Worm (Caenorhabditis elegans): Measurements from ENCODE around the gene ZC262.2.

ZC262.2 gene

ce11 chrIII:8370846-8371257, 39.0 kb downstream of the ZC262.2 start (continued):
- no peak for TF ChIP-seq ets-5 (GFP tag; IDR thresholded peaks at IDR 0.05)
- no peak for TF ChIP-seq jun-1 (tag; optimal IDR thresholded peaks at IDR 0.05)
- no peak for TF ChIP-seq unc-130 (tag; optimal IDR thresholded peaks at IDR 0.05)
- TF ChIP-seq pag-3 (tag; optimal IDR thresholded peaks at IDR 0.05; ENCODE audit: borderline replicate concordance, insufficient read depth) = no peak
- no peak for TF ChIP-seq egl-27 (tag; optimal IDR thresholded peaks at IDR 0.05)
- no peak for TF ChIP-seq sup-37 (GFP tag; optimal IDR thresholded peaks at IDR 0.05)
- no peak for TF ChIP-seq ama-1 (optimal IDR thresholded peaks at IDR 0.05)
- TF ChIP-seq efl-3 (GFP tag; optimal IDR thresholded peaks at IDR 0.05) = no peak
- no peak for TF ChIP-seq pax-3 (tag; optimal IDR thresholded peaks at IDR 0.05)
- TF ChIP-seq hlh-4 (tag; optimal IDR thresholded peaks at IDR 0.05) = no peak
- no peak for TF ChIP-seq sox-4 (tag; optimal IDR thresholded peaks at IDR 0.05)
- TF ChIP-seq swsn-7 (tag; optimal IDR thresholded peaks at IDR 0.05) = no peak
- no peak; the same call in 1 of the 2 replicates for TF ChIP-seq nhr-19 (GFP tag; conservative IDR thresholded peaks at IDR 0.05)
- no peak for TF ChIP-seq C04F5.9 (tag; optimal IDR thresholded peaks at IDR 0.05)
- no peak for TF ChIP-seq fkh-8 (tag; optimal IDR thresholded peaks at IDR 0.05)
- TF ChIP-seq nhr-90 (tag; optimal IDR thresholded peaks at IDR 0.05; ENCODE audit: poor library complexity) = peak; percentile 40
- TF ChIP-seq fkh-4 (tag; optimal IDR thresholded peaks at IDR 0.05; ENCODE audit: borderline replicate concordance) = no peak
- TF ChIP-seq zip-4 (GFP tag; optimal IDR thresholded peaks at IDR 0.05) = no peak
- no peak for TF ChIP-seq hpl-2 (GFP tag; optimal IDR thresholded peaks at IDR 0.05)
- TF ChIP-seq hlh-17 (GFP tag; optimal IDR thresholded peaks at IDR 0.05; ENCODE audit: borderline replicate concordance) = no peak
- TF ChIP-seq fkh-10 (GFP tag; optimal IDR thresholded peaks at IDR 0.05) = no peak
- TF ChIP-seq elt-3 (tag; optimal IDR thresholded peaks at IDR 0.05) = peak in 4 of 6 experiments; percentile 53 to 91 (median 72)
- peak; percentile 78 for TF ChIP-seq lin-14 (GFP tag; optimal IDR thresholded peaks at IDR 0.05)
- no peak for TF ChIP-seq nhr-47 (tag; optimal IDR thresholded peaks at IDR 0.05)
- TF ChIP-seq snu-23 (GFP tag; optimal IDR thresholded peaks at IDR 0.05) = peak; percentile 60
- no peak for TF ChIP-seq sptf-1 (tag; optimal IDR thresholded peaks at IDR 0.05)
- TF ChIP-seq elt-2 (tag; optimal IDR thresholded peaks at IDR 0.05) = peak; percentile 46
- peak; percentile 91 for TF ChIP-seq nhr-85 (tag)
- no peak for TF ChIP-seq ceh-8 (GFP tag; optimal IDR thresholded peaks at IDR 0.05)
- no peak for TF ChIP-seq nhr-77 (tag; optimal IDR thresholded peaks at IDR 0.05)
- TF ChIP-seq snpc-4 (tag; optimal IDR thresholded peaks at IDR 0.05) = no peak
- peak; percentile 19 to 35 for TF ChIP-seq lin-35 (GFP tag; optimal IDR thresholded peaks at IDR 0.05)
- peak in 1 of 3 experiments; percentile 8 for TF ChIP-seq ceh-82 (tag; optimal IDR thresholded peaks at IDR 0.05)
- TF ChIP-seq lsy-2 (tag; optimal IDR thresholded peaks at IDR 0.05) = peak; percentile 7 to 27
- TF ChIP-seq grh-1 (GFP tag; IDR thresholded peaks at IDR 0.05) = peak; percentile 72
- no peak for TF ChIP-seq Y116A8C.19 (tag; optimal IDR thresholded peaks at IDR 0.05; ENCODE audit: borderline replicate concordance)
- TF ChIP-seq nhr-71 (tag; optimal IDR thresholded peaks at IDR 0.05) = peak; percentile 56
- peak in 1 of 2 experiments; percentile 74 for TF ChIP-seq mdl-1 (tag; optimal IDR thresholded peaks at IDR 0.05)
- no peak for TF ChIP-seq dsc-1 (tag; optimal IDR thresholded peaks at IDR 0.05)
- peak; percentile 16 for TF ChIP-seq mep-1 (tag; optimal IDR thresholded peaks at IDR 0.05)
- TF ChIP-seq xbp-1 (tag; optimal IDR thresholded peaks at IDR 0.05) = peak; percentile 23
- no peak for TF ChIP-seq lin-39 (tag; optimal IDR thresholded peaks at IDR 0.05)
- no peak for TF ChIP-seq lir-3 (tag; optimal IDR thresholded peaks at IDR 0.05; ENCODE audit: poor library complexity)
- peak; percentile 76 for TF ChIP-seq blmp-1 (tag; optimal IDR thresholded peaks at IDR 0.05)
- TF ChIP-seq dpl-1 (GFP tag; optimal IDR thresholded peaks at IDR 0.05) = peak in 1 of 3 experiments; percentile 17
- no peak for TF ChIP-seq aly-2 (tag; optimal IDR thresholded peaks at IDR 0.05)
- no peak for TF ChIP-seq C16A3.4 (tag; optimal IDR thresholded peaks at IDR 0.05)
- peak; percentile 53 for TF ChIP-seq nhr-20 (tag; optimal IDR thresholded peaks at IDR 0.05)
- TF ChIP-seq F16B12.6 (tag; optimal IDR thresholded peaks at IDR 0.05) = no peak
- no peak for TF ChIP-seq vab-15 (tag; optimal IDR thresholded peaks at IDR 0.05)
- no peak for TF ChIP-seq ztf-11 (tag; optimal IDR thresholded peaks at IDR 0.05)
- TF ChIP-seq fos-1 (tag; optimal IDR thresholded peaks at IDR 0.05) = no peak

Data from whole organism, L1 larva.